Fruit fly (Drosophila melanogaster): ENCODE data around the gene Akap200.

Akap200 gene

DNA sequence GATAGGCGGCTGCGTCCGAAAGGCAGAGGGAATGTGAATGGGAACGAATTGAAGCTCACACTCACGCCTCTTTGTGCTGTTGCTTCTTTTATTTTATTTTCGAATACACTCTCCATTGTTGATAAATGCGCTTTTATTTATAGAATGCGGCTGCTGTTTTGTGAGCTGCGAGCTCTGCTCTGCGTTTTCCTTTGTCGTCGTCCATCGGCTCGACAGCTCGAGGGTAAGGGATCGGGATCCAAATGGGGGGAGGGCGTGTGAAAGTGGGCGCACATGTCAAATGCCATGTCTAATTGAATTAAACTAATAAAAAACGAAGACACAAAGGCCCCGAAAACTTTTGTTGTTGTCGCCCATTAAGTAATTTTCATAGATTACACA is 8.6 kb downstream of the Akap200 start:
- TF ChIP-seq EcR (GFP tag; optimal IDR thresholded peaks at IDR 0.05): peak in 1 of 2 experiments; percentile 1
- TF ChIP-seq Dll (optimal IDR thresholded peaks at IDR 0.05): no peak

DNA sequence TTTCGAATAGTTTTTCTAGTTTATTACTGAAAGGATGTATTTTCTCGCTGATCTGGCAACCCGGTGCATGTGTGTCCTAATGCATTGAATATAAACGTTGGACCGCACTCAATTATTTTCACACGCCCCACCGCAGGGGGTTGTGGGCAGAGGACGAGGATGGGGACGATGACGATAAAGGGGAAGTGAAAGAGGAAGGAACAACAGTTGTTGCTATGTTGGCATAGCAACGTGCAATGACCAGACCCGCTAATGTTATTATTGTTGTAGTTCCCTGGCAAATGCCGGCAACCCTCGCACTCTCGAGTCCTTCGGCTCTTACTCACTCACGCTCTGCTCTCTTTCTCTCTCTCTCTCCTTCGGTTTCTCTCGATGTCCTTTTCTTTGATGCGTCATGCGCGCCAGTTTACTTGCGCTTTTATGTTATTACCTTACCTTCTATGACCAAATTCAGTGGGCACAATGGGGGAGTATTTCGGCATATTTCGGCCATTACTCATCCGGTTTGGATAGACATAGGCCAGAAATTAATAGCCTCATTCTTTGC is 9.2 kb downstream of the Akap200 start:
- no peak for TF ChIP-seq CG8478 (optimal IDR thresholded peaks at IDR 0.05)
- TF ChIP-seq usp (GFP tag; optimal IDR thresholded peaks at IDR 0.05): no peak
- no peak for TF ChIP-seq EcR (GFP tag; optimal IDR thresholded peaks at IDR 0.05)
- no peak for TF ChIP-seq psq (optimal IDR thresholded peaks at IDR 0.05)
- TF ChIP-seq Dll (optimal IDR thresholded peaks at IDR 0.05): no peak
- TF ChIP-seq pan (optimal IDR thresholded peaks at IDR 0.05): no peak

DNA sequence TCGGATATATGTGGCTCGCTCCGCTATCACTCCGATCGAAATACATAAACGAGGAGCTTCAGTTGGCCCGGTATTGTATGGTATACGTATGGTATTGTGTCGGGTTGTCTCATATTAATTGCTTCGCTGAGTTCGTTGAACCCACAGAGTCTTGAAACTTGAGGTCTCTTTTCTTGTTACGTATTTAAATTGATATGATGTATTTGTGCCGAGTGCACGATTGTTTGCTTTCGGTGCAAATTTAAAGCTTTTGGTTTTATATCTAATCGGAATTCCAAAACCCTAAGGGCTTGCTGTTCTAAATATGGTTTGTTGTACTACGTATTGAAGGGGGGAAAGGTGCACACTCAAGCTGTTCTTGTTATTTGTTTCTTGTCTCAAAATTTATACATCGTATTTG is 9.7 kb downstream of the Akap200 start:
- TF ChIP-seq EcR (GFP tag; optimal IDR thresholded peaks at IDR 0.05) (peak in 1 of 2 experiments; percentile 20), Dll (optimal IDR thresholded peaks at IDR 0.05) (no peak)

DNA sequence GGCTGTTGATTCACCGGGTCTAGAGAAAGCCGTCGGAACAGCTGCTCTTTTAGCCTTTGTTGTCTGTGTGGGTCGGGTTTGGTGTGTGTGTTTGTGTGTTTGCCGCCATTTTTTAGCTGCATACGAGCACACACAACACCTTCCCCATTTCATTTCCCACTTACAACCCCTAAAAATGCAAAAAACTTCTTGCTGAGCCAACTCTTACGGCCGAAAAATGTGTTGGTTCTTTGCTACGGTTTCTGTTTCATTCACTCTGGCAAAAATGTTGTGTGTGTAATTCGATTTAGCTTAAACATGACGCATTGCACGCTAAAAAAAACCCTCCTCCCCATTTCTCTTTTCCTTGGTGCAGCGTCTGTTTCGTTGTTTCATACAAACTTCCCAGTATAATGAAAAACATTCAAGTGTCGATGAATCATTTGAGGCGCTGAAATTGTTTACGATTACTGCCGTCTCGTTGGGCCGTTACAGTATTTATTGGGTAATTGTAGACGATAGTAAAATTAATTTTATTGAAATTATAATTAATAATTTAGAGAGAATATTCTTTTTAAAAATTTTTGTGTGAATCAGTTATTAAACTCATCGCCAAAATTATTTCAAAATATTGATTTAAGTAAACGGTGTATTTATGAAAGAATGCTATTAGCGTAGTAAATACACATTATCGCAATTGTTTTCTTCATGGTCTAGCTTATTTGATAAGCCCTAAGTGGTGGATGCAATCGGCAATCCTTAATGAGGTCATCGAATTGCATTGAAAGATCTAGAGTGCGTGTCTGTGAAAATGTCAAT is 10.7 kb downstream of the Akap200 start:
- TF ChIP-seq usp (GFP tag; optimal IDR thresholded peaks at IDR 0.05): no peak
- TF ChIP-seq CG8478 (optimal IDR thresholded peaks at IDR 0.05): no peak
- TF ChIP-seq psq (optimal IDR thresholded peaks at IDR 0.05): no peak

DNA sequence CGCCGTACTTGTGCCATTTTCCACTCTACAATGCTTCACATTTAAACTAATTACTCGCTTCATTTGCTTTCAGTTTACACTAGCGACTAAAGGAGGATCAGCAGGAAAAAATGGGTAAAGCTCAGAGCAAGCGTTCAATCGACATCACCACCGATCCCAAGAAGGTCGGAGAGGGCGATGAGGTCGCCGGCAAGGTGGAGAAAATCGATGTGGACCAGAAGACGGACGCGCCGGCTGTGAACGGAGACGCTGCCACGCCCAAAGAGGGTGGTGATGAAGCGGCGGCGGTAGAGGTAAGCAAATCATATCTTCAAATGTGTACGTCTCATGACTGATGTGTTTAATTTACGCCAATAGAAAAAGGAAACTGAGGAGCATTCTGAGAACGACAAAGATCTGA is 11.3 kb downstream of the Akap200 start:
- TF ChIP-seq Dll (optimal IDR thresholded peaks at IDR 0.05): no peak
- TF ChIP-seq usp (GFP tag; optimal IDR thresholded peaks at IDR 0.05): no peak
- TF ChIP-seq EcR (GFP tag; optimal IDR thresholded peaks at IDR 0.05): no peak
- no peak for TF ChIP-seq pan (optimal IDR thresholded peaks at IDR 0.05)
- TF ChIP-seq CG8478 (optimal IDR thresholded peaks at IDR 0.05): no peak
- no peak for TF ChIP-seq psq (optimal IDR thresholded peaks at IDR 0.05)

DNA sequence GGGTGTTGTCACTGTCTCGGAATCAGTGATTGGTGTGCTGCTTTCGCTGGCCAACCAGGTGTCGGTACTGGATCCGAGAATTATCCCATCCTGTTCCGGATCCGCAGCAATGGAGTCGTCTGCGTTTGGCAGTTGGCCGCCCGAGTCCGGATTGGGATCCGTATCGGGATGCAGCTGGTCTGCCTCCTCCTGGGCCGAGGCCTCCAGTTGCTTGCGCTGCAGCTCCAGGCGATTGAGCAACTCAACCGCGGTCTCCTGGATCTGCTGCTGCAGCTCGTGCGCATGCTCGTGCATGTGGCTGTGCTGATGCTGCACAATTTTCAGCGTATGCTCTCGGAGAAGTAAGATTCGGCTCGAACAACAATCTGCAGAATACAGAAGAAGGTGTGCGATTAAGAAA is 16.6 kb downstream of the Akap200 start:
- TF ChIP-seq Dll (optimal IDR thresholded peaks at IDR 0.05) (no peak), psq (optimal IDR thresholded peaks at IDR 0.05) (no peak), CG8478 (optimal IDR thresholded peaks at IDR 0.05) (no peak), pan (optimal IDR thresholded peaks at IDR 0.05) (no peak), usp (GFP tag; optimal IDR thresholded peaks at IDR 0.05) (no peak), EcR (GFP tag; optimal IDR thresholded peaks at IDR 0.05) (no peak)

DNA sequence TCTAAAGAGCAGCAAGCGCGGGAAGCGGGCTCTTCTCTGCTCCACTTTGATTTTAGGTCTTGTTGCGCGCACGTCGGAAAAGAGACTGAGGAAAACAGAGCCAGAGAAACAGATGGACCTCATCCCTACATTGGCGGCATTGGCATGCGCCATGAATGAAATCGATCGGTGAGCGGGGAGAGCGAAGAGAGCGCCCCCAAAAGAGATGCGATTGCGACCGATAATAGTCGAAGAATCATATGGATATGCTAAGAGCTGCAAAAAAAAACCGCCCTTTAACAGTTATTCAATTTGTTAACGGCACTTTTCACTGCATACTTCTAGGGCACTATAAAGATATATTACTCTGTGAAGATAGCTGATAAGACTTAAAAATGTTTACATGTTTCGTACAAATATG is 18.0 kb downstream of the Akap200 start, which contains the start of gene grk:
Gene grk (minus strand): TSS at position 87 of the 400 bp plus-strand sequence.
- no peak for TF ChIP-seq CG8478 (optimal IDR thresholded peaks at IDR 0.05)
- no peak for TF ChIP-seq pan (optimal IDR thresholded peaks at IDR 0.05)
- TF ChIP-seq psq (optimal IDR thresholded peaks at IDR 0.05): no peak
- TF ChIP-seq Dll (optimal IDR thresholded peaks at IDR 0.05): no peak
- TF ChIP-seq EcR (GFP tag; optimal IDR thresholded peaks at IDR 0.05): no peak
- TF ChIP-seq usp (GFP tag; optimal IDR thresholded peaks at IDR 0.05): no peak

DNA sequence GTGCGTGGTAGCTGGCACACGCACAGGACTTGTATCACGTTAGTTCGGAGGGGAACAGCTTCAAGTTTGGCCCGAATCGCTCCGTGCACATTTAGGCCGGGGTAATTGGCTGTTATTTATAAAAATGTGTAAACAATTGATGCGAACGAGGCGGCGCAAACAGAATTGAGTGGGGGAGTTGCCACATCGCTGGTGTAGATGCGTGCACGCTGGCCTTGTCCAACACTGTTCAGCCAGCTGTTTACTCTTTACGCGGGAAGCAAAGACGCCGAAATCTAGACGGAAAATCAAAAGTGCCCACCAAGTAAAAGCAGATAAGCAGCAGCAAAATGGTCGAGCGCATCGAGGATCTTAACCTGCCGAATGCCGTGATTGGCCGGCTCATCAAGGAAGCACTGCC is 21.7 kb downstream of the Akap200 start, which contains the start of the genes D12 and Chrac-14:
Gene D12 (minus strand): TSS at position 190 of the 400 bp plus-strand sequence.
Gene Chrac-14 (plus strand): TSS at position 230 of the 400 bp plus-strand sequence.
- TF ChIP-seq psq (optimal IDR thresholded peaks at IDR 0.05) (no peak), CG8478 (optimal IDR thresholded peaks at IDR 0.05) (no peak), Dll (optimal IDR thresholded peaks at IDR 0.05) (no peak), usp (GFP tag; optimal IDR thresholded peaks at IDR 0.05) (no peak), pan (optimal IDR thresholded peaks at IDR 0.05) (no peak), EcR (GFP tag; optimal IDR thresholded peaks at IDR 0.05) (no peak)

DNA sequence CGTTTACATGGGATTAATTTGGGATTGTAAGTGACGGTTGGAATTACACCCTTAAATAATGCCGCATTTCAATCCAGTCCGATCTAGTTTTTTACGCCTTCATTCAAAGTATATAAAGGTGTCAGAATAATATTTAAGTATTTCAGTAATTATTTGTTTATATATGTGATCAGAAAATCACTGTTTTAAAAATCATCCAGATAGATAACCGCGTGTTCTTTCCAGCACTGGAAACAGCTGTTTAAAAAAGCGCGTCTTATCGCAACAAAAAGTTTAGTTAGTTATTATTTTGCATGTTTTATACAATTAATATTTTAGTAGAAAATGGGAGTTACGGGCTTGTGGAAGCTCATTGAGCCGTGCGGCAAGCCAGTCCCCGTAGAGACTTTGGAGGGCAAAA is 22.6 kb downstream of the Akap200 start, which contains the start of gene mus201:
Gene mus201 (plus strand): TSS at position 118 of the 400 bp plus-strand sequence.
- TF ChIP-seq CG8478 (optimal IDR thresholded peaks at IDR 0.05): no peak
- no peak for TF ChIP-seq EcR (GFP tag; optimal IDR thresholded peaks at IDR 0.05)
- no peak for TF ChIP-seq pan (optimal IDR thresholded peaks at IDR 0.05)
- no peak for TF ChIP-seq psq (optimal IDR thresholded peaks at IDR 0.05)
- TF ChIP-seq usp (GFP tag; optimal IDR thresholded peaks at IDR 0.05): no peak
- TF ChIP-seq Dll (optimal IDR thresholded peaks at IDR 0.05): no peak

DNA sequence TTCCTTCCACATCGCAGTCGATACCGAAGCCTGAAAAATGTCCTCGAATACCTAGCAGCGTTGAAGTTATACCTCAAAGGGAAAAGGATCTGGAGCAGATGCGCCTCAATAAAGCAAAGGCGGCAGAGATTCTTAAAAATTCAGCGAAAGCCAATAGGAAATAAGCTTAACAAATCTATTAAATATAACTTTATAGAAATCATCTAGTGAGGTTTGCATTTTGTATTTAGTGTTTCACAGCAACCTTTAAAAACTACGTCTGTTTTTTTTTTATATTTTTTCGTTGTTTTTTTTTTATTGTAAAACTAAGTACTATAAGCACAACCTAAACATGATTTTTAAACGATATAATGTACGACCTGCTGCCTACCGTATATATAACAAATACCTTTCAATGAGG is 26.7 kb downstream of the Akap200 start, which contains the start of gene CG31897:
Gene CG31897 (plus strand): TSS at position 301 of the 400 bp plus-strand sequence.
- TF ChIP-seq CG8478 (optimal IDR thresholded peaks at IDR 0.05) (no peak), EcR (GFP tag; optimal IDR thresholded peaks at IDR 0.05) (no peak), psq (optimal IDR thresholded peaks at IDR 0.05) (no peak)

DNA sequence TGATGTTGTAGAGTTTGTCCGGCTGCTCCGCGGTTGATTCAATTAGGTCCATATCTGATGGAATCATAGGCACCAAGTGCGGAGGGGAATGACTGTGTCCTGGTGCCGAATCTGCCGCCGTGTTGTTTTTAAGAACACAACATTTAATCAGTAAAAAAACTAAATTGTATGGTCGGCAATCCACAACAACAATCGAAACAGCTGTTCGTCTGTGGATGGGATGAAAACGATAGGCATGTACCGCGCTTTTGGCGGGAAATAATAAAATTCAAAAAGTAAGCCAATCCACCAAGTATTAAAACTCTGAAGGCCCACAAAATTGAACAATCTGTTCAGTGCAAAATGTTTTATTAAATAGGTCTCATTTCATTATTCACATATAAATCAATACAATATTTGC is 33.9 kb downstream of the Akap200 start, which contains the start of gene Aasdh:
Gene Aasdh (minus strand): TSS at position 219 of the 400 bp plus-strand sequence.
- no peak for TF ChIP-seq psq (optimal IDR thresholded peaks at IDR 0.05)
- TF ChIP-seq EcR (GFP tag; optimal IDR thresholded peaks at IDR 0.05): no peak
- TF ChIP-seq CG8478 (optimal IDR thresholded peaks at IDR 0.05): no peak
- TF ChIP-seq pan (optimal IDR thresholded peaks at IDR 0.05): no peak
- no peak for TF ChIP-seq usp (GFP tag; optimal IDR thresholded peaks at IDR 0.05)
- TF ChIP-seq Dll (optimal IDR thresholded peaks at IDR 0.05): no peak

DNA sequence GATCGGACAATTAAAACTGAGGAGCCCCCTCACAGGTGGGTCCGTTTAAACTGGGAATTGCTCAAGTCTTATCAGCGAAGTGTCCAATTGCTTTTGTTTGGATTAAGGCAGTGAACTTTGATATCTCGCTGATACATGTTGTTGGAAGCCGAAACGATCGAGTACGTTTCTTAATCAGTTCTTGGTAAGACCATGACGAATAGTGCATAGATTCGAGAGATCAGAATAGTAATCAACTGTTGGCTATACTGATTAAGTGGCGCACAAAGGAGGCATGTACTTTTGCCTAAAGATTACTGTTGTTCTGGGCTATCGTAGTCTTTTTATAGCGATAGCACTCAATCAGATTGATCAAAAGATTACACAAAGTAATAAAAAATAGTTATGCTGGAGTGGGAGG is 36.0 kb downstream of the Akap200 start:
- no peak for TF ChIP-seq pan (optimal IDR thresholded peaks at IDR 0.05)
- no peak for TF ChIP-seq Dll (optimal IDR thresholded peaks at IDR 0.05)
- TF ChIP-seq usp (GFP tag; optimal IDR thresholded peaks at IDR 0.05): no peak
- TF ChIP-seq psq (optimal IDR thresholded peaks at IDR 0.05): no peak
- no peak for TF ChIP-seq EcR (GFP tag; optimal IDR thresholded peaks at IDR 0.05)
- no peak for TF ChIP-seq CG8478 (optimal IDR thresholded peaks at IDR 0.05)
